Worm (Caenorhabditis elegans): ENCODE data around the gene mrps-18.C.

DNA sequence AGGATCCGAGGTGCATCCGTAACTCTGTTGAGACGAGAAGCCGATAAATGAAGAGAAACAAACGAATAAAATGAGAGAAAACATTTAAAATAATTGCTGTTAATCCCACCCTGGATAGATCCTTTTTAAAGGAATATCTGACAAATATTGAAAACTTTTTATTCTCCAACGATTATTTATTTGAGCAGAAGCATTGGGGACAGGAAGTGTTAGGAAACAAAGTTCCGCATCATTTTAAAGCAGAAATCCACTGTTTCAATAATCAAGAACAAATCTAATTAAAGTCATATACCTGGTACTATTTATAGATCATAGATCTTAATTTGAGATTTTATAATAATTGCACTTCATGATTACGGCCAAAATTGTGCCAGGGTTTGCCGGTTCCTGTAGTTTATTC is 14.9 kb downstream of the mrps-18.C start, which contains the start of gene F41G3.20:
- TF ChIP-seq pqm-1 (tag; optimal IDR thresholded peaks at IDR 0.05) (no peak), lin-13 (GFP tag; optimal IDR thresholded peaks at IDR 0.05) (no peak), elt-3 (tag; optimal IDR thresholded peaks at IDR 0.05) (no peak), dsc-1 (tag; optimal IDR thresholded peaks at IDR 0.05) (no peak), ztf-11 (tag; optimal IDR thresholded peaks at IDR 0.05) (no peak)
